Fruit fly (Drosophila melanogaster) whole organism, wandering third instar larva: Measurements from ENCODE around the gene CG13887.

Source experiments
- Abd-B ChIP-seq: fragments of >200 bp; optimal IDR thresholded peaks from 2 replicates; lab custom pipeline; 2017; ENCODE audit warnings: missing biosample characterization, missing genetic modification characterization
- CG32264 ChIP-seq: fragments of 200-800 bp; sonication (Bioruptor generic); optimal IDR thresholded peaks from 2 replicates; lab custom pipeline; 2016; ENCODE audit warnings: missing biosample characterization, missing genetic modification characterization
- CG9705 ChIP-seq: fragments of 200-800 bp; sonication (Bioruptor generic); optimal IDR thresholded peaks from 2 replicates; lab custom pipeline; 2018; ENCODE audit warnings: missing biosample characterization, mild to moderate bottlenecking, missing genetic modification characterization
- CrebA ChIP-seq: fragments of 200-800 bp; sonication (Bioruptor generic); optimal IDR thresholded peaks from 2 replicates; lab custom pipeline; 2016; ENCODE audit warnings: missing biosample characterization, mild to moderate bottlenecking, missing genetic modification characterization, borderline replicate concordance
- Dfd ChIP-seq: fragments of >200 bp; optimal IDR thresholded peaks from 2 replicates; lab custom pipeline; 2017; ENCODE audit warnings: missing biosample characterization, missing genetic modification characterization
- Dif ChIP-seq: fragments of 200-275, 200-300 bp; sonication (Bioruptor generic); optimal IDR thresholded peaks from 2 replicates; lab custom pipeline; 2018; ENCODE audit warnings: missing biosample characterization, missing genetic modification characterization; ENCODE audit not compliant: partially characterized antibody
- GATAd ChIP-seq: sonication (Bioruptor generic); optimal IDR thresholded peaks from 2 replicates; lab custom pipeline; 2016; ENCODE audit warnings: missing biosample characterization, missing genetic modification characterization
- HLH106 ChIP-seq: fragments of 200-800 bp; optimal IDR thresholded peaks from 3 replicates; lab custom pipeline; 2019; ENCODE audit warnings: missing biosample characterization, mild to moderate bottlenecking, missing genetic modification characterization, moderate library complexity
- Hnf4 ChIP-seq: fragments of 200-800 bp; sonication (Bioruptor generic); optimal IDR thresholded peaks from 2 replicates; lab custom pipeline; 2016; ENCODE audit warnings: missing biosample characterization, mild to moderate bottlenecking, missing genetic modification characterization
- Hr78 ChIP-seq: fragments of >200 bp; optimal IDR thresholded peaks from 2 replicates; lab custom pipeline; 2017; ENCODE audit warnings: missing biosample characterization, missing genetic modification characterization
- Hr83 ChIP-seq: fragments of 200-300 bp; sonication (Bioruptor generic); optimal IDR thresholded peaks from 2 replicates; lab custom pipeline; 2016; ENCODE audit warnings: missing biosample characterization, mild to moderate bottlenecking, missing genetic modification characterization, moderate library complexity; ENCODE audit not compliant: poor library complexity, severe bottlenecking
- Jra ChIP-seq: sonication (Bioruptor generic); optimal IDR thresholded peaks from 2 replicates; lab custom pipeline; 2016; ENCODE audit warnings: missing biosample characterization, missing genetic modification characterization
- Mio ChIP-seq: sonication (Bioruptor generic); optimal IDR thresholded peaks from 2 replicates; lab custom pipeline; 2016; ENCODE audit warnings: missing biosample characterization, missing genetic modification characterization
- Myc ChIP-seq: fragments of >200 bp; optimal IDR thresholded peaks from 2 replicates; lab custom pipeline; 2017
- N ChIP-seq: fragments of >200 bp; optimal IDR thresholded peaks from 2 replicates; lab custom pipeline; 2018; ENCODE audit warnings: missing biosample characterization, missing external identifiers, missing genetic modification characterization
- OdsH ChIP-seq: fragments of 200-800 bp; sonication (Bioruptor generic); optimal IDR thresholded peaks from 2 replicates; lab custom pipeline; 2016; ENCODE audit warnings: missing biosample characterization, mild to moderate bottlenecking, missing genetic modification characterization
- Rel ChIP-seq, 2 experiments: fragments of 200-800 bp; sonication (Bioruptor generic) in 1 of 2; optimal IDR thresholded peaks; 2 replicates in 1 of 2; 3 replicates in 1 of 2; lab custom pipeline; 2016 to 2019; ENCODE audit warnings: mild to moderate bottlenecking in 2 of 2, missing biosample characterization in 2 of 2, missing genetic modification characterization in 2 of 2, moderate library complexity in 1 of 2
- Sp1 ChIP-seq: fragments of 200-800 bp; sonication (Bioruptor generic); optimal IDR thresholded peaks from 3 replicates; lab custom pipeline; 2019; ENCODE audit warnings: missing biosample characterization, mild to moderate bottlenecking, missing genetic modification characterization, moderate library complexity
- Vsx2 ChIP-seq: fragments of 200-300, 225-300 bp; sonication (Bioruptor generic); optimal IDR thresholded peaks from 2 replicates; lab custom pipeline; 2018; ENCODE audit warnings: missing biosample characterization, missing genetic modification characterization; ENCODE audit not compliant: partially characterized antibody
- br ChIP-seq: fragments of 200-800 bp; sonication (Bioruptor generic); optimal IDR thresholded peaks from 2 replicates; lab custom pipeline; 2016; ENCODE audit warnings: missing biosample characterization, missing genetic modification characterization
- brk ChIP-seq: fragments of 200-800 bp; sonication (Bioruptor generic); optimal IDR thresholded peaks from 2 replicates; lab custom pipeline; 2016; ENCODE audit warnings: missing biosample characterization, mild to moderate bottlenecking, missing genetic modification characterization
- dl ChIP-seq, 2 experiments: fragments of 175-275, 200-275 bp in 1 of 2; fragments of 200-275 bp in 1 of 2; sonication (Bioruptor generic); optimal IDR thresholded peaks; lab custom pipeline; 2018; ENCODE audit warnings: mild to moderate bottlenecking in 2 of 2, missing biosample characterization in 2 of 2, missing genetic modification characterization in 2 of 2, moderate library complexity in 2 of 2; ENCODE audit not compliant: partially characterized antibody in 2 of 2, insufficient read depth in 1 of 2
- dmrt93B ChIP-seq: fragments of 200-800 bp; sonication (Bioruptor generic); optimal IDR thresholded peaks from 2 replicates; lab custom pipeline; 2018; ENCODE audit warnings: missing biosample characterization, mild to moderate bottlenecking, missing genetic modification characterization
- dsf ChIP-seq: sonication (Bioruptor generic); optimal IDR thresholded peaks from 2 replicates; lab custom pipeline; 2016; ENCODE audit warnings: missing biosample characterization, missing genetic modification characterization, borderline replicate concordance
- ey ChIP-seq: fragments of 200-800 bp; sonication (Bioruptor generic); optimal IDR thresholded peaks from 2 replicates; lab custom pipeline; 2016; ENCODE audit warnings: missing biosample characterization, missing genetic modification characterization
- foxo ChIP-seq, 2 experiments: fragments of 200-800 bp; sonication (Bioruptor generic); optimal IDR thresholded peaks; 2 replicates in 1 of 2; 3 replicates in 1 of 2; lab custom pipeline; 2016 to 2017; ENCODE audit warnings: missing biosample characterization in 2 of 2, missing genetic modification characterization in 2 of 2
- fru ChIP-seq: fragments of 200-800 bp; sonication (Bioruptor generic); optimal IDR thresholded peaks from 3 replicates; lab custom pipeline; 2016; ENCODE audit warnings: missing biosample characterization, mild to moderate bottlenecking, missing genetic modification characterization
- h ChIP-seq: fragments of 200-800 bp; sonication (Bioruptor generic); optimal IDR thresholded peaks from 3 replicates; lab custom pipeline; 2016; ENCODE audit warnings: missing biosample characterization, mild to moderate bottlenecking, missing genetic modification characterization
- jim ChIP-seq: fragments of 175-275, 200-325 bp; sonication (Bioruptor generic); optimal IDR thresholded peaks from 2 replicates; lab custom pipeline; 2016; ENCODE audit warnings: missing biosample characterization, mild to moderate bottlenecking, missing genetic modification characterization
- lola ChIP-seq: fragments of >200 bp; optimal IDR thresholded peaks from 2 replicates; lab custom pipeline; 2017; ENCODE audit warnings: missing biosample characterization, missing genetic modification characterization
- pan ChIP-seq: fragments of >200 bp; optimal IDR thresholded peaks from 2 replicates; lab custom pipeline; 2017
- psq ChIP-seq: fragments of 200-800 bp; sonication (Bioruptor generic); optimal IDR thresholded peaks from 3 replicates; lab custom pipeline; 2017; ENCODE audit warnings: missing biosample characterization, mild to moderate bottlenecking, missing genetic modification characterization, moderate library complexity
- rgr ChIP-seq: fragments of 200-800 bp; sonication (Bioruptor generic); optimal IDR thresholded peaks from 3 replicates; lab custom pipeline; 2016; ENCODE audit warnings: missing biosample characterization, mild to moderate bottlenecking, missing genetic modification characterization
- sage ChIP-seq: fragments of 200-800 bp; sonication (Bioruptor generic); optimal IDR thresholded peaks from 2 replicates; lab custom pipeline; 2016; ENCODE audit warnings: missing biosample characterization, mild to moderate bottlenecking, missing genetic modification characterization
- sv ChIP-seq: fragments of 200-800 bp; sonication (Bioruptor generic); optimal IDR thresholded peaks from 3 replicates; lab custom pipeline; 2016; ENCODE audit warnings: missing biosample characterization, missing genetic modification characterization
- tai ChIP-seq: sonication (Bioruptor generic); optimal IDR thresholded peaks from 2 replicates; lab custom pipeline; 2016; ENCODE audit warnings: missing biosample characterization, missing genetic modification characterization
- usp ChIP-seq: fragments of >200 bp; optimal IDR thresholded peaks from 2 replicates; lab custom pipeline; 2017; ENCODE audit warnings: missing biosample characterization, missing genetic modification characterization
- woc ChIP-seq: sonication (Bioruptor generic); optimal IDR thresholded peaks from 2 replicates; lab custom pipeline; 2016; ENCODE audit warnings: missing biosample characterization, mild to moderate bottlenecking, missing genetic modification characterization

CG13887 gene

dm6 chr3L:799837-800513 is 37.7 kb upstream of the CG13887 start:
- TF ChIP-seq br (GFP tag; lab: Kevin White, UChicago) (peak; percentile 64), ey (peak; percentile 77), dmrt93B (GFP tag; lab: Kevin White, UChicago) (peak; percentile 53), Rel (GFP tag; optimal IDR thresholded peaks at IDR 0.05; lab: Kevin White, UChicago) (no peak), Rel (tag; optimal IDR thresholded peaks at IDR 0.05; lab: Kevin White, UChicago) (peak; percentile 1), sage (GFP tag; lab: Kevin White, UChicago) (peak; percentile 23), dsf (GFP tag; lab: Kevin White, UChicago) (no peak), dl (GFP tag; optimal IDR thresholded peaks at IDR 0.05; lab: Kevin White, UChicago; ENCODE audit: insufficient read depth in 1 of 2, partially characterized antibody in 2 of 2) (no peak), Sp1 (GFP tag; lab: Kevin White, UChicago) (peak; percentile 62), rgr (peak; percentile 62), Myc (lab: Kevin White, UChicago) (no peak), brk (no peak), tai (GFP tag; lab: Kevin White, UChicago) (no peak), N (GFP tag; lab: Kevin White, UChicago) (no peak), Dif (GFP tag; lab: Kevin White, UChicago) (no peak), HLH106 (tag; lab: Kevin White, UChicago) (peak; percentile 71), Hnf4 (GFP tag; lab: Kevin White, UChicago) (peak; percentile 70), Mio (GFP tag; lab: Kevin White, UChicago) (no peak), CG9705 (GFP tag; lab: Kevin White, UChicago) (no peak), psq (GFP tag; lab: Kevin White, UChicago) (peak; percentile 52), lola (GFP tag; lab: Kevin White, UChicago) (no peak), Jra (GFP tag; lab: Kevin White, UChicago) (no peak), Vsx2 (GFP tag; lab: Kevin White, UChicago) (peak; percentile 11), usp (GFP tag; lab: Kevin White, UChicago) (no peak), CG32264 (no peak), Abd-B (GFP tag; lab: Kevin White, UChicago) (no peak), pan (no peak), Hr83 (GFP tag; lab: Kevin White, UChicago) (no peak), foxo (GFP tag; optimal IDR thresholded peaks at IDR 0.05; lab: Kevin White, UChicago) (peak in 1 of 2 experiments; percentile 68), GATAd (GFP tag; lab: Kevin White, UChicago) (no peak), woc (GFP tag; lab: Kevin White, UChicago) (peak; percentile 65), h (peak; percentile 78), Dfd (GFP tag; lab: Kevin White, UChicago) (no peak), Hr78 (no peak), sv (GFP tag; lab: Kevin White, UChicago) (no peak), jim (GFP tag; lab: Kevin White, UChicago) (no peak), CrebA (no peak), OdsH (GFP tag; lab: Kevin White, UChicago) (peak; percentile 66), fru (GFP tag; lab: Kevin White, UChicago) (peak; percentile 76)

dm6 chr3L:801860-802462 is 35.7 kb upstream of the CG13887 start:
- TF ChIP-seq CrebA (no peak), Dfd (GFP tag; lab: Kevin White, UChicago) (no peak), brk (peak; percentile 7), CG32264 (no peak), br (GFP tag; lab: Kevin White, UChicago) (peak; percentile 65), dl (GFP tag; optimal IDR thresholded peaks at IDR 0.05; lab: Kevin White, UChicago; ENCODE audit: insufficient read depth in 1 of 2, partially characterized antibody in 2 of 2) (no peak), woc (GFP tag; lab: Kevin White, UChicago) (peak; percentile 28), GATAd (GFP tag; lab: Kevin White, UChicago) (no peak), Rel (GFP tag; optimal IDR thresholded peaks at IDR 0.05; lab: Kevin White, UChicago) (no peak), Rel (tag; optimal IDR thresholded peaks at IDR 0.05; lab: Kevin White, UChicago) (peak; percentile 19), Abd-B (GFP tag; lab: Kevin White, UChicago) (no peak), fru (GFP tag; lab: Kevin White, UChicago) (peak; percentile 78), N (GFP tag; lab: Kevin White, UChicago) (no peak), lola (GFP tag; lab: Kevin White, UChicago) (no peak), foxo (GFP tag; optimal IDR thresholded peaks at IDR 0.05; lab: Kevin White, UChicago) (peak in 1 of 2 experiments; percentile 74), Hr78 (no peak), Hr83 (GFP tag; lab: Kevin White, UChicago) (no peak), usp (GFP tag; lab: Kevin White, UChicago) (no peak), Jra (GFP tag; lab: Kevin White, UChicago) (peak; percentile 13), psq (GFP tag; lab: Kevin White, UChicago) (peak; percentile 39), dmrt93B (GFP tag; lab: Kevin White, UChicago) (peak; percentile 65), Vsx2 (GFP tag; lab: Kevin White, UChicago) (no peak), Mio (GFP tag; lab: Kevin White, UChicago) (no peak), sage (GFP tag; lab: Kevin White, UChicago) (peak; percentile 55), rgr (peak; percentile 72), Hnf4 (GFP tag; lab: Kevin White, UChicago) (peak; percentile 46), h (peak; percentile 76), pan (no peak), sv (GFP tag; lab: Kevin White, UChicago) (no peak), OdsH (GFP tag; lab: Kevin White, UChicago) (peak; percentile 77), HLH106 (tag; lab: Kevin White, UChicago) (peak; percentile 87), tai (GFP tag; lab: Kevin White, UChicago) (peak; percentile 33), jim (GFP tag; lab: Kevin White, UChicago) (no peak), CG9705 (GFP tag; lab: Kevin White, UChicago) (peak; percentile 62), dsf (GFP tag; lab: Kevin White, UChicago) (no peak), ey (peak; percentile 78), Dif (GFP tag; lab: Kevin White, UChicago) (no peak), Myc (lab: Kevin White, UChicago) (no peak), Sp1 (GFP tag; lab: Kevin White, UChicago) (peak; percentile 86)
